Fruit fly (Drosophila melanogaster) whole organism, adult: ENCODE measurements around the gene Bsg.

Source experiments
- CG11617 ChIP-seq: fragments of 200-800 bp; sonication (Bioruptor generic); optimal IDR thresholded peaks from 2 replicates; lab custom pipeline; 2017; ENCODE audit warnings: mild to moderate bottlenecking, missing biosample characterization, missing genetic modification reagents, missing genetic modification characterization
- CG12768 ChIP-seq: fragments of 200-800 bp; sonication (Bioruptor generic); optimal IDR thresholded peaks from 2 replicates; lab custom pipeline; 2017; ENCODE audit warnings: missing biosample characterization, missing genetic modification characterization, mild to moderate bottlenecking, moderate library complexity, missing genetic modification reagents
- CG14711 ChIP-seq: fragments of 200-800 bp; sonication (Bioruptor generic); optimal IDR thresholded peaks from 2 replicates; lab custom pipeline; 2018; ENCODE audit warnings: missing biosample characterization, mild to moderate bottlenecking, missing genetic modification characterization, moderate library complexity
- CG1620 ChIP-seq: fragments of 200-800 bp; sonication (Bioruptor generic); optimal IDR thresholded peaks from 2 replicates; lab custom pipeline; 2016; ENCODE audit warnings: missing biosample characterization, missing genetic modification characterization
- CG33017 ChIP-seq: fragments of 200-800 bp; sonication (Bioruptor generic); optimal IDR thresholded peaks from 2 replicates; lab custom pipeline; 2018; ENCODE audit warnings: missing biosample characterization, mild to moderate bottlenecking, missing genetic modification characterization, moderate library complexity
- CG5204 ChIP-seq: fragments of 200-800 bp; sonication (Bioruptor generic); optimal IDR thresholded peaks from 2 replicates; lab custom pipeline; 2016; ENCODE audit warnings: missing biosample characterization, missing genetic modification characterization
- CG7045 ChIP-seq: fragments of 200-800 bp; sonication (Bioruptor generic); optimal IDR thresholded peaks from 2 replicates; lab custom pipeline; 2017; ENCODE audit warnings: missing biosample characterization, mild to moderate bottlenecking, missing genetic modification characterization
- CG7101 ChIP-seq: fragments of 200-800 bp; sonication (Bioruptor generic); optimal IDR thresholded peaks from 2 replicates; lab custom pipeline; 2018; ENCODE audit warnings: missing biosample characterization, mild to moderate bottlenecking, missing genetic modification characterization, moderate library complexity
- Clk ChIP-seq: fragments of 200-800 bp; sonication (Bioruptor generic); optimal IDR thresholded peaks from 2 replicates; lab custom pipeline; 2017; ENCODE audit warnings: missing biosample characterization, missing genetic modification characterization
- Crg-1 ChIP-seq: fragments of 200-800 bp; sonication (Bioruptor generic); optimal IDR thresholded peaks from 2 replicates; lab custom pipeline; 2016; ENCODE audit warnings: missing biosample characterization, missing genetic modification characterization
- Hr96 ChIP-seq: fragments of 200-800 bp; sonication (Bioruptor generic); optimal IDR thresholded peaks from 2 replicates; lab custom pipeline; 2016; ENCODE audit warnings: missing biosample characterization, missing genetic modification characterization
- Mnt ChIP-seq: fragments of 200-800 bp; sonication (Bioruptor generic); optimal IDR thresholded peaks from 2 replicates; lab custom pipeline; 2016; ENCODE audit warnings: missing biosample characterization, mild to moderate bottlenecking, missing genetic modification characterization
- bab1 ChIP-seq: fragments of 200-800 bp; sonication (Bioruptor generic); optimal IDR thresholded peaks from 3 replicates; lab custom pipeline; 2019; ENCODE audit warnings: missing biosample characterization, mild to moderate bottlenecking, missing genetic modification characterization, moderate library complexity
- cic ChIP-seq: fragments of 200-800 bp; sonication (Bioruptor generic); optimal IDR thresholded peaks from 2 replicates; lab custom pipeline; 2017; ENCODE audit warnings: missing biosample characterization, mild to moderate bottlenecking, missing genetic modification characterization, moderate library complexity
- cnc ChIP-seq, 2 experiments: fragments of >200 bp; optimal IDR thresholded peaks; 2 replicates each; lab custom pipeline; 2017
- kay ChIP-seq: fragments of 200-800 bp; sonication (Bioruptor generic); peaks from one replicate; lab custom pipeline; 2016; ENCODE audit warnings: missing biosample characterization, missing genetic modification characterization, borderline replicate concordance
- ovo ChIP-seq: fragments of 200-800 bp; sonication (Bioruptor generic); optimal IDR thresholded peaks from 2 replicates; lab custom pipeline; 2016; ENCODE audit warnings: missing biosample characterization, missing genetic modification characterization
- pad ChIP-seq: fragments of 200-800 bp; sonication (Bioruptor generic); optimal IDR thresholded peaks from 3 replicates; lab custom pipeline; 2017; ENCODE audit warnings: missing biosample characterization, missing genetic modification characterization, mild to moderate bottlenecking, moderate library complexity, missing genetic modification reagents
- tj ChIP-seq: fragments of 200-800 bp; sonication (Bioruptor generic); optimal IDR thresholded peaks from 3 replicates; lab custom pipeline; 2017; ENCODE audit warnings: missing biosample characterization, mild to moderate bottlenecking, missing genetic modification characterization, moderate library complexity
- toe ChIP-seq: fragments of 200-800 bp; sonication (Bioruptor generic); optimal IDR thresholded peaks from 2 replicates; lab custom pipeline; 2016; ENCODE audit warnings: missing biosample characterization, missing genetic modification characterization

Gene Bsg

DNA sequence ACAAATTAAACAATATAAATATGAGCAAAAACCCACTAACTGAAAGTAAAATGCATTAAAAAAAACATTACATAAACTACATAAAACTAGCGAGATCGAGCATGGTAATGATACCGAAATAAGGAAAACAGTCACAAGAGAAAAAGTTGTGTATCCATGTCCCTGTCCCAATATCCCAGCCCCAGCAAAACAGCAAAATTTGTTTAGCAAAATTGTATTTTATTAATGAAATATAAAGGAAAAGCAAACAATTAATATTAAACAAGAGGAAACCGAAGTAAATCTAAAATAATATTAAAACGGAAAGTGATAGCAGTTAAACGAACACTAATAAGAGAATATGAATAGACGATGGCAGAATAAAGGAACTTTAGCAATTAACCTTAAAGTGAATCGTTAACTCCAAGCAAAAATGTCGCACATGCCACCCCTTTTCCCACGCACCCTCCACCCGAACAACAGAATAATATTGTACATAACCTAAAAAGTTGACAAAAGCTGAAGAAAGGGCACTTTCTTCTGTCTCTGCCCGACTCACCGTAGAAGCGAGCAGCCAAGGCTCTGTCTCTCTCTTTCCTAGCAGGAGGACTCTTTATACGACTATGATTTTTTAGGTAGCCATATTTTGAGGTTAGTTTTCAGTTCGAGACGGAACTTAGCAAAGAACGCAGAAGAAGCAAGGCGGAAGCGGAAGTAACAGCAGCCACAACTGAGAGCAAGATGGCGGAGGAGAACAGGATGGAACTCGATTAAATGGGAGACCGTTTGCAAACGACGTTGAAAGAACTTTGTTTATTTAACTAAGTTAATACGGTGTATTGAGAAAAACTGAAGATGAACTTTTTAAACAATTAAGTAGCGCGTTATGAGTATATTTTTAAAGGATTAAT, 27.6 kb downstream of the Bsg start:
- TF ChIP-seq kay (GFP tag; lab: Kevin White, UChicago) (peak; percentile 80), ovo (no peak)

DNA sequence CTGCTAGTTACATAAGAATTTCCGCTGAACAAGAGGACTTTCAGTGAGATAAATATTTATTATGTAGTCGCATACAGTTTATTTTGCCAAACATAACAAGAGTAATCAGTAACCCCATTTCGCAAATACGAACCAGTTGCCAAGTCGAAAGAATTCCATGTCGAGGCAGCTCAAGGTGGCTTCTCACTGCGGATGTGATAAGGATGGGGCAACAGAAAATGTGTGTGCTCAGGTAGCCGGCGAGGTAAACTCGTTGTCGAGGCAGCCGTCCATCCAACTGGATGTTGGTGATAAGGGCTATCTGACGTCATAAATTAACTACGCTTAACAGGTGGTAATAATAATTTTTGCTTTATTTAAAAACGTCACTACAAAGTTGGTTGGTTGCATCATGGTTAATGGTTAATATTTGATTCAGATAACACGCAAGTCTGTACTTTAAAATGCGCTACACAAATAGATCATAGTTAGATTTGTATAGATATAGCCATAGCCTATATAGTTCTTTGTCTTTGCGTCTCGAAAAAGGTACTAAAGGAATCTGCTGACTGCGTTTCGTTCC, 33.5 kb downstream of the Bsg start:
- TF ChIP-seq cic (GFP tag; lab: Kevin White, UChicago) (peak; percentile 32), CG7101 (tag; lab: Kevin White, UChicago) (no peak), CG11617 (GFP tag; lab: Kevin White, UChicago) (no peak)

DNA sequence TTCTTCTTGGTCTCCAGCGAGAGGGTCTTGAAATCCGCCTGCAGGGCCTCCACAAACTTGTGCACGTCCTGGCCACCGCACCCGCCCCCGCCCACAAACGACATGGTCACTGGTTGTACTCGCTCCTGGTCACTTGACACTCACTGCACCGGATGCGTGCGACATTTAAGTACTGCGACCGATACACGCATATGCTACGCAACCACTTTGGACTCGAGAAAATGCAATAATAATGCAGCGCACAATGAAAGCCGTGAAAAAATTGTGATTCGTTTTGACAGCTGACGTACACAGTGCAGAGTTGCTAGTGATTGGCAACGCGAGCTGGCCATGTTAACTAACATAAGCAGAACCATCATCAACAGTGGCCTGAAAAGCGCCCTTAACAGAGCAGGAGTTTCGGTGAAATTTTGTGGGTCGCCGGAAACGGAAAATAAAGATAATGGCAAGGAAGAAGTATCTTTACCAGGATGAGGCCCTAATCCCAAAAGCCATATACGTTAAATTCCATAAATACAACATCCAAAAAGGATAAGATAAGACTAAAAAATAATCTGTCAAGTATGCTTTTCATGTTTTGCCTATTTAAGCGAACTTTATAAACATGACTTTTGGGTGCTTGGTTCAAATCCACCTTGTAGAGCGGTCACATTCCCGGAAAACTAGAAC, 40.6 kb downstream of the Bsg start, which contains the start of the genes mon2 and CG8673:
TSS of gene mon2 (minus strand) at position 300 of the 669 bp plus-strand sequence.
TSS of gene CG8673 (plus strand) at position 619 of the 669 bp plus-strand sequence.
- TF ChIP-seq CG7101 (tag; lab: Kevin White, UChicago) (no peak), CG14711 (no peak), Mnt (peak; percentile 3), tj (GFP tag; lab: Kevin White, UChicago) (peak; percentile 0), bab1 (peak; percentile 45)

DNA sequence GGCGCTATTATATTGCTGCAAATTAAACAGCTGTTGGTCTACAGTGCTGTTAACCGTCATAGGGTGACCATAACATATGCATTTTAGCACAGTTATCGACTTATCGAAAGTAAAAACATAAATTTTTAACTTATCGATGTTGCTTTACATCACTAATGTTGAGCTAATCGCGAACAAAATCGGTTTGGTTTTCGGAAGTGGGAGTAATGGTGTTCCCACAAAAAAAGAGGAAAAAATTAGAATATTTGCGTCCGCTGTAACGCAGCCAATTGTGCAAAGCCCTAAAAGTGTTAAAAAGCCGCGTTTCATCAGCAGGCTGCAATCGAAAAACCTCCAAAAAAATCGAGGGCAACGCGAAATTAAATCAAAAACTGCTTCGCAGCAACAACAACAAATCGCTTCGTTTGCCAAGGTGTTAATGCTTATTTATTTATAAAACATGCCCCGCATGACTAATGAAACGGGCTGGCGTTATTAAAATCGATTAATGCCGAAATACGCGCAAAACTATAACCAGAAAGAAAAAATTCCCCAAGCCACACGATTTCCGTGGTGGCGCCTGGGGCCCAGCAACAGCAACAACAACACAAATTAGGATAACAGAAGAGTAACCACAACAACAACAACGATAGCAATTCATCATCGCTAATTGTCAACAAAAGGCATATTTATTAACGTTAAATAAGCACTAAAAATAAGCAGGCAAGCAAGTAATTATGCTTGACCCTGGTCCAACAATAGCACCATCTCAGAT, 43.8 kb downstream of the Bsg start, which contains the start of the genes CG12375 and CG8668:
TSS of gene CG12375 (minus strand) at position 42 of the 754 bp plus-strand sequence.
TSS of gene CG8668 (plus strand) at position 153 of the 754 bp plus-strand sequence.
- TF ChIP-seq CG33017 (no peak), tj (GFP tag; lab: Kevin White, UChicago) (peak; percentile 27), CG5204 (no peak), Hr96 (GFP tag; lab: Kevin White, UChicago) (no peak), Mnt (peak; percentile 12), Clk (GFP tag; lab: Kevin White, UChicago) (no peak), CG12768 (GFP tag; lab: Kevin White, UChicago) (no peak), toe (GFP tag; lab: Kevin White, UChicago) (no peak), bab1 (peak; percentile 46), ovo (no peak), CG14711 (peak; percentile 26), Crg-1 (no peak), kay (GFP tag; lab: Kevin White, UChicago) (no peak), pad (GFP tag; lab: Kevin White, UChicago) (no peak), cic (GFP tag; lab: Kevin White, UChicago) (peak; percentile 16), cnc (optimal IDR thresholded peaks at IDR 0.05; lab: Kevin White, UChicago) (no peak), CG11617 (GFP tag; lab: Kevin White, UChicago) (peak; percentile 34), CG7045 (no peak), CG7101 (tag; lab: Kevin White, UChicago) (peak; percentile 2), CG1620 (GFP tag; lab: Kevin White, UChicago) (no peak)

DNA sequence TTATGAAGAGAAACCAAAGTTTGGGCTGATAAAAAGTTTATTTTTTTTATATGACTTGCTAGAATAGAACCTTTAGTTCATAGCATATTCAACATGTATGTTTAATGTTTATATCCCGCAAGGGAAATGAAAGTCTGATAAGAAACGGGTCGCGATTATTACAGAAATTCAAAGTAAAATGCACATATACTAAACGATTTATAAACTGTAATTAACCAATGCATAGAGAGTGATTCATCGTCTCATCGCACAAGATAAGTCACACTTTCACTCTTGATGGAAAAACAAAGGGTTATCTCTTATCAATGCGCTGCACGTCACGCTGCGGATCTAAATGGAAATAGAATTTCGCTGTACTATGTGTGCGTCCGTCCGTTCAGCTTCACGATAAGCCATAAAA, 45.7 kb downstream of the Bsg start:
- TF ChIP-seq Clk (GFP tag; lab: Kevin White, UChicago) (no peak), CG33017 (no peak), CG5204 (no peak), pad (GFP tag; lab: Kevin White, UChicago) (no peak), CG7045 (no peak), ovo (no peak), Hr96 (GFP tag; lab: Kevin White, UChicago) (no peak), kay (GFP tag; lab: Kevin White, UChicago) (peak; percentile 90)

DNA sequence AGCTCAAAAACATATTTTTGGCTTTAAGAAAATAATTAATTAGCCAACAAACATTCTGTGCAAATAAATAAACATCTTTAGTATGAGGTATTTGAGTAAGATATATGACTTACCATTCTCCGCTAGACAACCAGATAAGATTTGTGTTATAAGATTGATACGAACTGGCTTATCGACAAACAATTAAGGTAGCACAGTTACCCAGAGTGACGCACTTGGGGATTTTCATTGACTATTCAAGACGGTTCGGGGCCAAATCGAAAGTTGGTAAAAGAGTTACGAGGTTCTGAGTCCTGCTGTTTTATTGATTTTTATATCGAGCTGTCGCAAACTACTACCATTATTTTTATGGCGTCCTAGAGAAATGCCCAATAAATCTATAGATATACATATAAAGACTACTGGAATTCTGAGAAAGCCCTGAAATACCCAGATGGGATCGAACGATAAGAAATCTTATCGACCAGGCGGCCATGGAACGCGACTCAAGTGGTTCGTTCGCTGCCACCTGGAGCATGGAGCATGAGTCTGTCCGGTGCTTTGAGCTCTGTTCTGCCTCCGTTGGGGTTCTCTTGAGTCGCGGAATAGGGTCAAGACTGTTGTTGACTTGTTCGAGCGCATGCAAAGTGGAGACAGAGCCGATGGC, 46.9 kb downstream of the Bsg start:
- no peak for TF ChIP-seq ovo
